Fruit fly (Drosophila melanogaster): ENCODE measurements around the gene RpS2.

dm6 chr2L:9945086-9945485 lies 47.7 kb upstream of the RpS2 start:
- TF ChIP-seq svp (GFP tag) (peak; percentile 96), OdsH (GFP tag; optimal IDR thresholded peaks at IDR 0.05) (no peak), eg (GFP tag; IDR thresholded peaks at IDR 0.05) (no peak; the same call in 2 of the 3 replicates), Hr38 (GFP tag; optimal IDR thresholded peaks at IDR 0.05) (no peak)

Measured in whole organism, prepupa.